Worm (Caenorhabditis elegans) whole organism, L2 larva: ENCODE results near the gene msrp-5.
"Not testable (repeated sequence)": the region's sequence is repeated elsewhere in the genome, so short reads cannot be mapped to it uniquely, and the experiment has no call there.

Experiments
- F13H6.1 ChIP-seq: sonication (generic microtip); optimal IDR thresholded peaks from 2 replicates; lab custom pipeline; 2016; ENCODE audit warnings: missing genetic modification characterization, missing compliant biosample characterization
- R02D3.7 ChIP-seq: fragments of 150-350 bp; optimal IDR thresholded peaks from 2 replicates; lab custom pipeline; 2014; ENCODE audit warnings: missing biosample characterization, missing genetic modification characterization
- alr-1 ChIP-seq: fragments of 150-350 bp; optimal IDR thresholded peaks from 2 replicates; lab custom pipeline; 2014; ENCODE audit warnings: missing biosample characterization, missing genetic modification characterization
- aly-2 ChIP-seq: fragments of 150-350 bp; optimal IDR thresholded peaks from 2 replicates; lab custom pipeline; 2014; ENCODE audit warnings: missing biosample characterization, missing genetic modification characterization
- ama-1 ChIP-seq: fragments of 150-350 bp; optimal IDR thresholded peaks from 2 replicates; lab custom pipeline; 2018; ENCODE audit warnings: inconsistent platforms
- blmp-1 ChIP-seq: sonication (generic microtip); optimal IDR thresholded peaks from 2 replicates; lab custom pipeline; 2017; ENCODE audit warnings: missing genetic modification characterization, mild to moderate bottlenecking, missing compliant biosample characterization, antibody characterized with exemption, moderate library complexity; ENCODE audit not compliant: insufficient read depth
- ceh-82 ChIP-seq: fragments of 150-350 bp; optimal IDR thresholded peaks from 2 replicates; lab custom pipeline; 2014; ENCODE audit warnings: missing biosample characterization, missing genetic modification characterization
- crh-2 ChIP-seq: sonication (generic microtip); optimal IDR thresholded peaks from 2 replicates; lab custom pipeline; 2017; ENCODE audit warnings: missing biosample characterization, missing genetic modification characterization
- dmd-4 ChIP-seq: sonication (generic microtip); optimal IDR thresholded peaks from 2 replicates; lab custom pipeline; 2017; ENCODE audit warnings: missing biosample characterization, missing genetic modification characterization
- elt-1 ChIP-seq: fragments of 150-350 bp; optimal IDR thresholded peaks from 2 replicates; lab custom pipeline; 2014; ENCODE audit warnings: missing biosample characterization, missing genetic modification characterization
- elt-3 ChIP-seq: sonication (generic microtip); optimal IDR thresholded peaks from 2 replicates; lab custom pipeline; 2017; ENCODE audit warnings: missing biosample characterization, missing genetic modification characterization
- fos-1 ChIP-seq: fragments of 150-350 bp; optimal IDR thresholded peaks from 2 replicates; lab custom pipeline; 2014; ENCODE audit warnings: missing biosample characterization, missing genetic modification characterization
- gmeb-1 ChIP-seq: fragments of 150-350 bp; optimal IDR thresholded peaks from 2 replicates; lab custom pipeline; 2014; ENCODE audit warnings: missing biosample characterization, missing genetic modification characterization
- lin-13 ChIP-seq: fragments of 150-350 bp; optimal IDR thresholded peaks from 2 replicates; lab custom pipeline; 2014; ENCODE audit warnings: missing biosample characterization, missing genetic modification reagents, missing genetic modification characterization
- mab-5 ChIP-seq: fragments of 150-350 bp; optimal IDR thresholded peaks from 2 replicates; lab custom pipeline; 2014; ENCODE audit warnings: missing biosample characterization, missing genetic modification characterization
- mbf-1 ChIP-seq: sonication (generic microtip); optimal IDR thresholded peaks from 2 replicates; lab custom pipeline; 2017; ENCODE audit warnings: missing biosample characterization, missing genetic modification characterization
- mdl-1 ChIP-seq, 2 experiments: fragments of 150-350 bp in 1 of 2; sonication (generic microtip) in 1 of 2; optimal IDR thresholded peaks; 2 replicates each; lab custom pipeline; 2017; ENCODE audit warnings: missing biosample characterization in 2 of 2, missing genetic modification characterization in 2 of 2
- nhr-10 ChIP-seq: sonication (generic microtip); optimal IDR thresholded peaks from 2 replicates; lab custom pipeline; 2017; ENCODE audit warnings: missing biosample characterization, missing genetic modification characterization
- nhr-11 ChIP-seq: fragments of 150-350 bp; optimal IDR thresholded peaks from 2 replicates; lab custom pipeline; 2014; ENCODE audit warnings: missing biosample characterization, missing genetic modification characterization
- nhr-12 ChIP-seq: fragments of 150-350 bp; optimal IDR thresholded peaks from 2 replicates; lab custom pipeline; 2014; ENCODE audit warnings: missing biosample characterization, missing genetic modification characterization
- nhr-129 ChIP-seq: fragments of 150-350 bp; optimal IDR thresholded peaks from 2 replicates; lab custom pipeline; 2014; ENCODE audit warnings: missing biosample characterization, missing genetic modification characterization
- nhr-23 ChIP-seq: fragments of 150-350 bp; optimal IDR thresholded peaks from 2 replicates; lab custom pipeline; 2014; ENCODE audit warnings: missing biosample characterization, missing genetic modification reagents, missing genetic modification characterization
- peb-1 ChIP-seq: fragments of 150-350 bp; optimal IDR thresholded peaks from 2 replicates; lab custom pipeline; 2014; ENCODE audit warnings: missing biosample characterization, missing genetic modification characterization
- sem-4 ChIP-seq: fragments of 150-350 bp; optimal IDR thresholded peaks from 2 replicates; lab custom pipeline; 2014; ENCODE audit warnings: missing biosample characterization, missing genetic modification reagents, missing genetic modification characterization
- skn-1 ChIP-seq: sonication (generic microtip); optimal IDR thresholded peaks from 2 replicates; lab custom pipeline; 2017; ENCODE audit warnings: missing biosample characterization, missing genetic modification characterization
- sma-3 ChIP-seq: sonication (generic microtip); optimal IDR thresholded peaks from 2 replicates; lab custom pipeline; 2016; ENCODE audit warnings: missing genetic modification reagents, missing genetic modification characterization, missing compliant biosample characterization
- sma-9 ChIP-seq, 2 experiments: fragments of 150-350 bp in 1 of 2; sonication (generic microtip) in 1 of 2; optimal IDR thresholded peaks; 2 replicates each; lab custom pipeline; 2014 to 2016; ENCODE audit warnings: missing genetic modification characterization in 2 of 2, mild to moderate bottlenecking in 1 of 2, missing biosample characterization in 1 of 2, missing compliant biosample characterization in 1 of 2, missing genetic modification reagents in 1 of 2, moderate library complexity in 1 of 2
- snpc-4 ChIP-seq: fragments of 150-350 bp; optimal IDR thresholded peaks from 2 replicates; lab custom pipeline; 2014; ENCODE audit warnings: missing biosample characterization, missing genetic modification characterization
- zag-1 ChIP-seq: fragments of 150-350 bp; optimal IDR thresholded peaks from 2 replicates; lab custom pipeline; 2014; ENCODE audit warnings: missing biosample characterization, missing genetic modification characterization
- ztf-1 ChIP-seq: fragments of 200-800 bp; sonication (Bioruptor generic); conservative IDR thresholded peaks from 2 replicates; pipeline ENCODE4 v1.3.6; 2022; ENCODE audit warnings: missing genetic modification characterization, missing compliant biosample characterization
- ztf-4 ChIP-seq: fragments of 150-350 bp; optimal IDR thresholded peaks from 2 replicates; lab custom pipeline; 2014; ENCODE audit warnings: missing biosample characterization, missing genetic modification characterization

Gene msrp-5

ce11 chrII:2616634-2617033 lies at the start of gene msrp-5:
TSS of gene msrp-5 (plus strand) at chrII:2616934.
- TF ChIP-seq F13H6.1 (tag; lab: Kevin White, UChicago); sem-4 (tag; lab: Kevin White, UChicago); alr-1: not testable (repeated sequence)

- TF ChIP-seq mdl-1 (tag; optimal IDR thresholded peaks at IDR 0.05; lab: Kevin White, UChicago) = peak; percentile 1 to 25
Observed at ce11 chrII:2570384-2570964, 46.3 kb upstream of the msrp-5 start.

DNA sequence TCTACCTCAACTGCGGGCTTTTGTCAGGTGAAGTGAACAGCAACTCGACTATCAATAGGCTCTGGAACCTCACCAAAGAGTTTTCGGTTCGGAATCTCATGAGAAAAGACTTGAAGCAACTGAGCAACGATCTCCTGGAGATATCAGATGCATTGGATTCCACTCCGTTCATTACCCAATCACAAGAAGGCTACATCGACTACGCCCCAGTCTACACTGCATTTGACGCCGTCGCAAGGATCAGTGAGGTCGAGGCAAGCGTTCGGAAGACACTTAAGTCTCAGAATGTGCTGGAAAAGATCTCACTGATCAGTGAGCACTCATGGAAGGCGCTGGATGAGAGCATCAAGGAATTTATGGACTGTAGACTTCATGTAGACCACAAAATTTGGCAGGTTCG lies 38.5 kb upstream of the msrp-5 start:
- no peak for TF ChIP-seq ztf-1
- no peak for TF ChIP-seq blmp-1 (tag; lab: Kevin White, UChicago)
- no peak for TF ChIP-seq aly-2 (tag; lab: Kevin White, UChicago)
- TF ChIP-seq nhr-12 (tag; lab: Kevin White, UChicago) = no peak
- no peak for TF ChIP-seq elt-3 (tag; lab: Kevin White, UChicago)
- no peak for TF ChIP-seq elt-1 (tag; lab: Kevin White, UChicago)
- no peak for TF ChIP-seq zag-1 (tag; lab: Kevin White, UChicago)
- no peak for TF ChIP-seq ceh-82 (tag; lab: Kevin White, UChicago)
- no peak for TF ChIP-seq peb-1 (tag; lab: Kevin White, UChicago)
- TF ChIP-seq ama-1 (lab: Kevin White, UChicago) = no peak
- no peak for TF ChIP-seq R02D3.7 (tag; lab: Kevin White, UChicago)
- TF ChIP-seq F13H6.1 (tag; lab: Kevin White, UChicago) = no peak
- TF ChIP-seq mab-5 (tag; lab: Kevin White, UChicago) = no peak
- TF ChIP-seq skn-1 (tag; lab: Kevin White, UChicago) = no peak

ce11 chrII:2583044-2583443 lies 33.7 kb upstream of the msrp-5 start, which contains the start of gene sri-74:
TSS of gene sri-74 (minus strand) at chrII:2583144.
- no peak for TF ChIP-seq gmeb-1 (tag; lab: Kevin White, UChicago)
- TF ChIP-seq snpc-4 (tag; lab: Kevin White, UChicago) = no peak
- no peak for TF ChIP-seq peb-1 (tag; lab: Kevin White, UChicago)
- TF ChIP-seq mab-5 (tag; lab: Kevin White, UChicago) = no peak
- no peak for TF ChIP-seq elt-3 (tag; lab: Kevin White, UChicago)
- no peak for TF ChIP-seq lin-13 (GFP tag; lab: Kevin White, UChicago)
- no peak for TF ChIP-seq blmp-1 (tag; lab: Kevin White, UChicago)
- TF ChIP-seq zag-1 (tag; lab: Kevin White, UChicago) = no peak
- TF ChIP-seq sma-3 = no peak

- no peak for TF ChIP-seq dmd-4 (tag; lab: Kevin White, UChicago)
- TF ChIP-seq skn-1 (tag; lab: Kevin White, UChicago) = no peak
- TF ChIP-seq nhr-129 = no peak
- TF ChIP-seq nhr-23 (tag; lab: Kevin White, UChicago) = no peak
- TF ChIP-seq mbf-1 (tag; lab: Kevin White, UChicago) = no peak
- TF ChIP-seq elt-1 (tag; lab: Kevin White, UChicago) = no peak
- TF ChIP-seq lin-13 (GFP tag; lab: Kevin White, UChicago) = no peak
- TF ChIP-seq ztf-4 (tag; lab: Kevin White, UChicago) = no peak
Observed at ce11 chrII:2585493-2585892, 31.2 kb upstream of the msrp-5 start, which contains the start of gene sri-36. TSS of gene sri-36 (minus strand) at chrII:2585593.

- TF ChIP-seq fos-1 (tag; lab: Kevin White, UChicago) (peak; percentile 89), sma-9 (GFP tag; optimal IDR thresholded peaks at IDR 0.05; lab: Kevin White, UChicago) (peak; percentile 42), sma-9 (tag; optimal IDR thresholded peaks at IDR 0.05; lab: Kevin White, UChicago) (no peak), blmp-1 (tag; lab: Kevin White, UChicago) (no peak), nhr-11 (tag; lab: Kevin White, UChicago) (no peak), crh-2 (tag; lab: Kevin White, UChicago) (peak; percentile 47), gmeb-1 (tag; lab: Kevin White, UChicago) (peak; percentile 3), nhr-10 (tag; lab: Kevin White, UChicago) (no peak)
Observed at ce11 chrII:2586861-2587554, 29.7 kb upstream of the msrp-5 start, which contains the start of the genes F33H12.7 and sri-39. TSS of gene F33H12.7 (minus strand) at chrII:2586911. TSS of gene sri-39 (plus strand) at chrII:2587504.
